Worm (Caenorhabditis elegans) whole organism, mixed stage, embryonic: ENCODE data around the gene C55A6.1.
A peak's percentile ranks its signal among the peaks of the same experiment; 100 is the strongest.

Experiments used
- M03D4.4 ChIP-seq: sonication (generic microtip); optimal IDR thresholded peaks from 2 replicates; lab custom pipeline; 2017; ENCODE audit warnings: mild to moderate bottlenecking, missing genetic modification characterization, missing compliant biosample characterization
- bed-3 ChIP-seq: fragments of 200-800 bp; sonication (Bioruptor generic); optimal IDR thresholded peaks from 3 replicates; lab custom pipeline; 2018; ENCODE audit warnings: mild to moderate bottlenecking, missing genetic modification characterization, moderate library complexity, missing compliant biosample characterization
- blmp-1 ChIP-seq: fragments of 150-350 bp; optimal IDR thresholded peaks from 2 replicates; lab custom pipeline; 2014; ENCODE audit warnings: missing biosample characterization, missing genetic modification characterization
- ceh-39 ChIP-seq: fragments of 150-350 bp; optimal IDR thresholded peaks from 2 replicates; lab custom pipeline; 2014; ENCODE audit warnings: missing biosample characterization, missing genetic modification characterization
- ceh-43 ChIP-seq: fragments of 200-800 bp; sonication (Bioruptor generic); optimal IDR thresholded peaks from 2 replicates; lab custom pipeline; 2018; ENCODE audit warnings: mild to moderate bottlenecking, missing genetic modification characterization, moderate library complexity, missing compliant biosample characterization
- ces-1 ChIP-seq: fragments of 150-350 bp; optimal IDR thresholded peaks from 2 replicates; lab custom pipeline; 2014; ENCODE audit warnings: missing biosample characterization, missing genetic modification reagents, missing genetic modification characterization
- cnd-1 ChIP-seq: fragments of 200-800 bp; sonication (Bioruptor generic); optimal IDR thresholded peaks from 2 replicates; lab custom pipeline; 2018; ENCODE audit warnings: mild to moderate bottlenecking, missing genetic modification characterization, missing compliant biosample characterization
- drap-1 ChIP-seq: fragments of 200-800 bp; sonication (Bioruptor generic); optimal IDR thresholded peaks from 3 replicates; lab custom pipeline; 2018; ENCODE audit warnings: mild to moderate bottlenecking, missing genetic modification characterization, missing compliant biosample characterization
- elt-1 ChIP-seq: sonication (generic microtip); optimal IDR thresholded peaks from 2 replicates; lab custom pipeline; 2017; ENCODE audit warnings: missing genetic modification characterization, mild to moderate bottlenecking, missing compliant biosample characterization, antibody characterized with exemption, moderate library complexity, borderline replicate concordance; ENCODE audit not compliant: insufficient read depth
- elt-3 ChIP-seq: fragments of 150-350 bp; optimal IDR thresholded peaks from 2 replicates; lab custom pipeline; 2014; ENCODE audit warnings: missing biosample characterization, missing genetic modification characterization
- flh-1 ChIP-seq: fragments of 200-800 bp; sonication (Bioruptor generic); optimal IDR thresholded peaks from 2 replicates; lab custom pipeline; 2018; ENCODE audit warnings: mild to moderate bottlenecking, missing genetic modification characterization, moderate library complexity, missing compliant biosample characterization
- ham-2 ChIP-seq: fragments of 200-800 bp; sonication (Bioruptor generic); optimal IDR thresholded peaks from 2 replicates; lab custom pipeline; 2018; ENCODE audit warnings: mild to moderate bottlenecking, missing genetic modification characterization, missing compliant biosample characterization
- hlh-1 ChIP-seq: fragments of 150-350 bp; optimal IDR thresholded peaks from 2 replicates; lab custom pipeline; 2014; ENCODE audit warnings: missing biosample characterization, missing genetic modification reagents, missing genetic modification characterization
- lin-32 ChIP-seq: fragments of 200-800 bp; sonication (Bioruptor generic); optimal IDR thresholded peaks from 2 replicates; lab custom pipeline; 2018; ENCODE audit warnings: mild to moderate bottlenecking, missing genetic modification characterization, missing compliant biosample characterization
- lsy-2 ChIP-seq: fragments of 150-350 bp; optimal IDR thresholded peaks from 2 replicates; lab custom pipeline; 2014; ENCODE audit warnings: missing biosample characterization, missing genetic modification characterization
- mab-5 ChIP-seq: fragments of 150-350 bp; optimal IDR thresholded peaks from 2 replicates; lab custom pipeline; 2014; ENCODE audit warnings: missing biosample characterization, missing genetic modification characterization
- mep-1 ChIP-seq: fragments of 150-350 bp; optimal IDR thresholded peaks from 2 replicates; lab custom pipeline; 2017; ENCODE audit warnings: missing biosample characterization, missing genetic modification reagents, missing genetic modification characterization, inconsistent platforms
- mls-2 ChIP-seq: sonication (generic microtip); optimal IDR thresholded peaks from 2 replicates; lab custom pipeline; 2016; ENCODE audit warnings: mild to moderate bottlenecking, missing genetic modification characterization, moderate library complexity, missing compliant biosample characterization
- nhr-12 ChIP-seq: fragments of 150-350 bp; optimal IDR thresholded peaks from 2 replicates; lab custom pipeline; 2014; ENCODE audit warnings: missing biosample characterization, missing genetic modification characterization
- nhr-2 ChIP-seq: fragments of 150-350 bp; optimal IDR thresholded peaks from 2 replicates; lab custom pipeline; 2014; ENCODE audit warnings: missing biosample characterization, missing genetic modification characterization
- nhr-237 ChIP-seq: fragments of 150-350 bp; optimal IDR thresholded peaks from 2 replicates; lab custom pipeline; 2014; ENCODE audit warnings: missing biosample characterization, missing genetic modification characterization
- nhr-28 ChIP-seq: fragments of 150-350 bp; optimal IDR thresholded peaks from 2 replicates; lab custom pipeline; 2014; ENCODE audit warnings: missing biosample characterization, missing genetic modification characterization
- pha-4 ChIP-seq: fragments of 150-350 bp; optimal IDR thresholded peaks from 2 replicates; lab custom pipeline; 2018; ENCODE audit warnings: missing biosample characterization, missing genetic modification reagents, missing genetic modification characterization
- sem-2 ChIP-seq: fragments of 200-800 bp; sonication (Bioruptor generic); optimal IDR thresholded peaks from 2 replicates; lab custom pipeline; 2018; ENCODE audit warnings: mild to moderate bottlenecking, missing genetic modification characterization, missing compliant biosample characterization
- sptf-1 ChIP-seq: sonication (generic microtip); optimal IDR thresholded peaks from 2 replicates; lab custom pipeline; 2017; ENCODE audit warnings: mild to moderate bottlenecking, missing genetic modification characterization, moderate library complexity, missing compliant biosample characterization
- tbx-8 ChIP-seq: fragments of 200-800 bp; sonication (Bioruptor generic); optimal IDR thresholded peaks from 2 replicates; lab custom pipeline; 2018; ENCODE audit warnings: mild to moderate bottlenecking, missing genetic modification characterization, moderate library complexity, missing compliant biosample characterization
- unc-120 ChIP-seq: sonication (generic microtip); optimal IDR thresholded peaks from 2 replicates; lab custom pipeline; 2017; ENCODE audit warnings: missing genetic modification characterization, missing compliant biosample characterization; ENCODE audit not compliant: poor library complexity, severe bottlenecking
- unc-39 ChIP-seq: fragments of 150-350 bp; optimal IDR thresholded peaks from 2 replicates; lab custom pipeline; 2014; ENCODE audit warnings: missing biosample characterization, missing genetic modification characterization
- zip-8 ChIP-seq: fragments of 150-350 bp; optimal IDR thresholded peaks from 2 replicates; lab custom pipeline; 2014; ENCODE audit warnings: missing biosample characterization, missing genetic modification characterization
- ztf-11 ChIP-seq: fragments of 150-350 bp; optimal IDR thresholded peaks from 2 replicates; lab custom pipeline; 2014; ENCODE audit warnings: missing biosample characterization, missing genetic modification characterization

C55A6.1 gene

DNA sequence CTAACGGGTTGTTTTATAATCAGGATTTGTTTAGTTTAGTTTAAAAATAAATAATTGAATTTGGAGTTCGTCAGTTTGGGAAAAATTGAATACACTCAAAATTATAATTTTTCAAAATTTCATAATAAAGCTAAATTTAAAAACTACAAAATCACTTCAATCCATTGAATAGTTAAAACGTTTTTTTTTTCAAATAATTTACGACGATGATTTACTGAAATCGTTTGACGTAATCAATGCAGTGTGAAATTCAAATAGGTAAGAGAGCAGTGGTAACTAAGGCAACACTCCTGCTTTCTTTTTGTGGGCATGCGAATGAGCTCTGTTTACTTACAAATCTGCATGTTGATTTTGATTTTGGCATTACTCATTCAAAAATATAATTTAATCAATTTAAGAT is 40.5 kb upstream of the C55A6.1 start, which contains the start of gene F38B7.10:
Gene F38B7.10, plus strand, starts transcription at position 301 of the 400 bp plus-strand sequence.
- TF ChIP-seq mep-1 (tag; lab: Kevin White, UChicago) (no peak), M03D4.4 (tag; lab: Kevin White, UChicago) (no peak), drap-1 (GFP tag; lab: Kevin White, UChicago) (no peak), nhr-28 (no peak), bed-3 (no peak), ces-1 (GFP tag; lab: Kevin White, UChicago) (no peak), ceh-39 (tag; lab: Kevin White, UChicago) (no peak), pha-4 (no peak), elt-1 (tag; lab: Kevin White, UChicago) (no peak), ztf-11 (tag; lab: Kevin White, UChicago) (no peak), flh-1 (GFP tag; lab: Kevin White, UChicago) (no peak), elt-3 (tag; lab: Kevin White, UChicago) (no peak), lsy-2 (tag; lab: Kevin White, UChicago) (no peak), mls-2 (tag; lab: Kevin White, UChicago) (no peak), ceh-43 (no peak), tbx-8 (GFP tag; lab: Kevin White, UChicago) (no peak)

DNA sequence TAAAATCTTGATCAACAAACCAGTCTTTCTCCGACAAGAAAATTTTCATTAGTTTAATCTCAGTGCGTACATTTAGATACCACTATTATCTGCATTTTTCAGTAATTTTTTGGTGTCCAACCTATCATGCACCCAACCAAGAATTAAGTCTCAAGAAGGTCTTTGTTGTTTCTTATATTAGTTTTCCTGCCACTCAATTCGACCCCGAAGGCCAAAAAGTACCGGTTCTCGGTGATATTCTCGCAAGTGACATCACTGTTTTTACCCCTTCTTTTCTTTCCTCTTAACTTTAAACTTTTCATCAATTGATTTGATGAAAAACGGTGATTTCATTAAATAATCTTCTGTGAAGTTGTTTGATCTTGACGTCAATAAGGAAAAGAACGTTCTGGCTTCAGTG is 38.8 kb upstream of the C55A6.1 start, which contains the start of gene F38B7.2:
Gene F38B7.2, plus strand, starts transcription at position 400 of the 400 bp plus-strand sequence.
- no peak for TF ChIP-seq tbx-8 (GFP tag; lab: Kevin White, UChicago)

DNA sequence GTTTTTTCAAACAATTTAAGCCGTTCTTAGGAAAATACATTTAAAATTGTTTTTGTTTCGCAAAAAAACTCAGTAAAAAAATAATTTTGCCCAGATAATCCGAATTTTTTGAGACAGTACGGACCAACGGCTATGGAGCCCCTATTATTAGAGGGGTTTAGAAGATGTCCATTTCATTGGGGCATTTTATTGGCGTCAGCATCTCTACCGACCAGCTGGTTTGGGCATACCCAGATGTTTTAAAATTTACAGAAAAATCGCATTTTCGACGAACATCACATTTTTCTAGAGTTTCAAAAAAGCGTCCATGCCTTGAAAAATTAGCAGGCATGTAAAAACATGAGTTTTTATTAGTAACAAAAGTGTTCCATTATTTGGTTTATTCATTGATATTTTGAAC is 36.5 kb upstream of the C55A6.1 start:
- TF ChIP-seq blmp-1 (tag; lab: Kevin White, UChicago) (no peak), unc-120 (tag; lab: Kevin White, UChicago) (peak; percentile 31)

DNA sequence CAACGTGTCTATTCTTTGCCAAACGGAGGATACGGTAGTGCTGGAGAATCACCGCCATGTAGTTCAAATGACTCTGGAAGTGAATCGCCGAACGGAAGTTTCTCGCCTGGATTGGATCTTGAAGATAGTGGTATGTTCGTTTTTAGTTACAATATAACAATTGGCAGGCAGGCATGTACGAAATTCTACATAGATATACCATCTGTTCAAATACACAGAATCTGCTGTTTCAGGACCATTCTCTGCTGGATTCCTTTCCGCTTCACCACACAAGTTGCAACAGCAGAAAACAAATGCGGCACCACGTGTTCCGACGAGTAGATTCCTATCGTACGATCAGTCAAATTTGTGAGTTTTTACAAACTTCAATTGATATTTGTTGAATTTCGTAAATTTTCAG is 34.7 kb upstream of the C55A6.1 start:
- TF ChIP-seq lin-32 (GFP tag; lab: Kevin White, UChicago) (no peak), ham-2 (GFP tag; lab: Kevin White, UChicago) (no peak), ces-1 (GFP tag; lab: Kevin White, UChicago) (no peak), nhr-2 (tag; lab: Kevin White, UChicago) (no peak), hlh-1 (tag; lab: Kevin White, UChicago) (no peak), zip-8 (tag; lab: Kevin White, UChicago) (no peak), M03D4.4 (tag; lab: Kevin White, UChicago) (no peak), flh-1 (GFP tag; lab: Kevin White, UChicago) (no peak), nhr-12 (tag; lab: Kevin White, UChicago) (no peak), sem-2 (GFP tag; lab: Kevin White, UChicago) (no peak), drap-1 (GFP tag; lab: Kevin White, UChicago) (no peak), nhr-237 (tag; lab: Kevin White, UChicago) (no peak), ceh-39 (tag; lab: Kevin White, UChicago) (no peak), ceh-43 (no peak), nhr-28 (no peak), unc-39 (tag; lab: Kevin White, UChicago) (no peak), mab-5 (tag; lab: Kevin White, UChicago) (no peak), sptf-1 (tag; lab: Kevin White, UChicago) (no peak), unc-120 (tag; lab: Kevin White, UChicago) (no peak)

DNA sequence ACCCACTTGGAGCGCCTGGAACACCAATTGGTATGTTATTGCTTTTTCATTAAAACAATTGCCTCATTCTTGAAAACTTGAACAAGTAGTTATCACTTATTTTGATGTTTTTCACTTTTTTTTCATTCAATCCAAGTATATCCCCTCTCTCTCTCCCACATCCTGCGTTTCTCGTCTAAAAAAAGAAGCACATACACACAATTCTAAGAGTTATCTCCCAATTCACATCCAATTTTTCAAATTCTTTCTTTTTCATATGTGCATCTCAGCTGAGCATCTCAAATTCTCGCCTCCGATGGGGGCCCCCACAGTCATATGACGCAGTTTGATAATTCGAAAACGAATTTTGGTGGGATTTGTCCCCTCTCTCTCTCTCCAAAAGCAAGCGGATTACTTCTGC is 31.9 kb upstream of the C55A6.1 start:
- TF ChIP-seq ces-1 (GFP tag; lab: Kevin White, UChicago) (peak; percentile 5), nhr-2 (tag; lab: Kevin White, UChicago) (no peak)

DNA sequence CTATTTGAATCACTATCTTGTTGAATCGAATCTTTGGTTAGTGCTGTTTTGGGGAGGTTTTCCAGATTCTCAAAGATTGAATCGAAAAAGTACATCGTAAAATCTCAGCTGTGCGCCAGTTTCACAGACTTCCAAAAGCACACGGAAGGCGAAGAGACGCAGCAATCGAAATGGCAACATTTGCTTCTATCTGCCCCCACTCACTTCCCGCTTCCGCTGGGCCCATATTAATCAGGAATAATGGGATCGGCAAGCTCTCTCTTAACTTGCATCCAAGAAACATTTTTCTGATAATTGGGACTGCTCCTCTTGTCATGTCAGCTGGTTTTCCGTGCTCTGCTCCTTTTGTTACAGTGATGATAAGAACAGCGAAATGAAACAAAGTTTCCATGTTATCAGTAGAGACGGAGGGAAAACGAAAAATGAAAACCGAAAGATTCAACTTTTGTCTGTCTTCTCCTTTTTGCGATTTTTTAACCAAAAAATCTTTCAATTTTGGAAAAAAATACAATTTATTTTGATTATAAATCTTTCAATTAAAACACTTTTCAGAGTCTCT is 30.8 kb upstream of the C55A6.1 start:
- peak; percentile 80 for TF ChIP-seq hlh-1 (tag; lab: Kevin White, UChicago)
- no peak for TF ChIP-seq cnd-1 (tag; lab: Kevin White, UChicago)
- no peak for TF ChIP-seq mab-5 (tag; lab: Kevin White, UChicago)
- no peak for TF ChIP-seq unc-39 (tag; lab: Kevin White, UChicago)
- peak; percentile 78 for TF ChIP-seq unc-120 (tag; lab: Kevin White, UChicago)
- TF ChIP-seq drap-1 (GFP tag; lab: Kevin White, UChicago): no peak
- no peak for TF ChIP-seq blmp-1 (tag; lab: Kevin White, UChicago)
- TF ChIP-seq, all 35 proteins: peak for 2
